Fruit fly (Drosophila melanogaster): Measurements from ENCODE around the gene Orc5.

Orc5 gene

dm6 chr2L:13829540-13829939, at the start of gene Orc5, which contains the start of gene Arpc1 (continued):
- TF ChIP-seq Dll (GFP tag; IDR thresholded peaks at IDR 0.05; ENCODE audit: partially characterized antibody) (peak; percentile 88), CG2116 (GFP tag; optimal IDR thresholded peaks at IDR 0.05) (peak; percentile 81), unc-4 (GFP tag; IDR thresholded peaks at IDR 0.05; ENCODE audit: partially characterized antibody) (peak; percentile 96), Bgb (GFP tag; IDR thresholded peaks at IDR 0.05; ENCODE audit: partially characterized antibody) (peak; percentile 87), Asciz (GFP tag; optimal IDR thresholded peaks at IDR 0.05) (no peak), CG15696 (tag; optimal IDR thresholded peaks at IDR 0.05) (no peak), CG18011 (GFP tag; optimal IDR thresholded peaks at IDR 0.05) (peak; percentile 50), CG5180 (GFP tag; optimal IDR thresholded peaks at IDR 0.05) (no peak), gce (GFP tag; IDR thresholded peaks at IDR 0.05) (no peak), Neu2 (GFP tag; optimal IDR thresholded peaks at IDR 0.05; ENCODE audit: borderline replicate concordance) (no peak), CG12744 (GFP tag; optimal IDR thresholded peaks at IDR 0.05) (no peak), Taf1 (GFP tag; IDR thresholded peaks at IDR 0.05) (no peak), NC2α (GFP tag; optimal IDR thresholded peaks at IDR 0.05) (no peak), dan (GFP tag; IDR thresholded peaks at IDR 0.05) (no peak), Dip2 (GFP tag; IDR thresholded peaks at IDR 0.05) (no peak), CG2129 (GFP tag; IDR thresholded peaks at IDR 0.05; ENCODE audit: partially characterized antibody) (peak; percentile 82), Kr (GFP tag; optimal IDR thresholded peaks at IDR 0.05) (no peak), Atf6 (GFP tag; IDR thresholded peaks at IDR 0.05) (no peak), Aef1 (GFP tag; IDR thresholded peaks at IDR 0.05) (no peak), CG10959 (GFP tag; IDR thresholded peaks at IDR 0.05) (no peak), fu2 (GFP tag; optimal IDR thresholded peaks at IDR 0.05) (no peak), CG17912 (GFP tag; optimal IDR thresholded peaks at IDR 0.05) (no peak), ro (GFP tag; IDR thresholded peaks at IDR 0.05) (no peak), CG32767 (GFP tag; IDR thresholded peaks at IDR 0.05) (no peak), wor (GFP tag; IDR thresholded peaks at IDR 0.05) (no peak), CG30020 (tag; optimal IDR thresholded peaks at IDR 0.05) (peak; percentile 39), BEAF-32 (GFP tag; optimal IDR thresholded peaks at IDR 0.05) (peak; percentile 96), CG12299 (tag; optimal IDR thresholded peaks at IDR 0.05) (no peak), pzg (GFP tag; optimal IDR thresholded peaks at IDR 0.05) (peak; percentile 96), vfl (GFP tag; optimal IDR thresholded peaks at IDR 0.05) (peak; percentile 7), Abd-B (GFP tag; optimal IDR thresholded peaks at IDR 0.05) (peak; percentile 17)

dm6 chr2L:13780109-13780947, 49.3 kb upstream of the Orc5 start, which contains the start of the genes CG9008 and p38b:
Gene CG9008, minus strand, starts transcription at chr2L:13780165.
Gene p38b, plus strand, starts transcription at chr2L:13780689.
- TF ChIP-seq CG1792 (GFP tag; optimal IDR thresholded peaks at IDR 0.05) (no peak), CG9437 (GFP tag; optimal IDR thresholded peaks at IDR 0.05) (peak; percentile 90), fd96Cb (tag; optimal IDR thresholded peaks at IDR 0.05) (peak; percentile 80), mam (GFP tag; optimal IDR thresholded peaks at IDR 0.05) (peak; percentile 46), gsb-n (tag; optimal IDR thresholded peaks at IDR 0.05) (peak; percentile 77), H2.0 (GFP tag; IDR thresholded peaks at IDR 0.05) (no peak; the same call in 1 of the 2 replicates), grn (GFP tag; optimal IDR thresholded peaks at IDR 0.05) (peak; percentile 13), CG2116 (GFP tag; optimal IDR thresholded peaks at IDR 0.05) (peak; percentile 74), CG8281 (tag; optimal IDR thresholded peaks at IDR 0.05) (peak; percentile 54), tx (GFP tag; optimal IDR thresholded peaks at IDR 0.05) (no peak), Lim3 (GFP tag; IDR thresholded peaks at IDR 0.05) (no peak), Awh (GFP tag; IDR thresholded peaks at IDR 0.05) (0 out of 2 replicates have a peak, but pooled peaks have one; percentile 38), Sox100B (GFP tag; optimal IDR thresholded peaks at IDR 0.05) (peak; percentile 94), CG18262 (tag; optimal IDR thresholded peaks at IDR 0.05) (peak; percentile 94), bsh (GFP tag; optimal IDR thresholded peaks at IDR 0.05) (peak; percentile 54 to 75), CG6683 (GFP tag; optimal IDR thresholded peaks at IDR 0.05) (peak; percentile 79), MESR4 (GFP tag; optimal IDR thresholded peaks at IDR 0.05) (peak; percentile 70), CG12391 (tag; optimal IDR thresholded peaks at IDR 0.05) (peak; percentile 90), CG32772 (GFP tag; IDR thresholded peaks at IDR 0.05) (peak; percentile 53; the same call in 1 of the 2 replicates), ab (GFP tag; optimal IDR thresholded peaks at IDR 0.05) (no peak)

All from whole organism, embryonic.